Worm (Caenorhabditis elegans): Measurements from ENCODE around the gene str-250.

DNA sequence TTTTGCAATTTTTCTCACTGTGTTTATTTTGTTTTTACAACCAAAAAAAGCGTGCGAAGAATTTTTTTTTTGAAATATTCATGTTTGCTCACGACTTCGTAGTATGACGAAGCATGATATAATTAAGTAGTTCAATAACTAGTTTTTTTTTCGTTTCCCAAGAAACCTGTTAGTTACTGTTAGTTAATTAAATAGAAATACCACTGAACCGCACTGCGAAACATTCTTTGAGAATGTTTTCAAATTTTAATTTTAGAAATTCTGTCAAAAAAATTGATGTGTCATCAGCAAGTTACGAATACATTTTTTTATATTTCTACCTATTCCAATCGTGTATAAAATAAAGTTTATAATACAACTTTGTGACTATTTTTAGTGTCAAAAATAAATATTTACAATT, 8.0 kb downstream of the str-250 start, which contains the start of gene srxa-12:
- no peak for TF ChIP-seq snpc-4 (tag; optimal IDR thresholded peaks at IDR 0.05)
- no peak for TF ChIP-seq fkh-10 (GFP tag; optimal IDR thresholded peaks at IDR 0.05)
- no peak for TF ChIP-seq nhr-28 (tag; optimal IDR thresholded peaks at IDR 0.05)
- no peak for TF ChIP-seq lir-3 (tag; optimal IDR thresholded peaks at IDR 0.05)
- TF ChIP-seq nhr-25 (tag; optimal IDR thresholded peaks at IDR 0.05; ENCODE audit: borderline replicate concordance, insufficient read depth), result no peak
- no peak for TF ChIP-seq egl-27 (tag; optimal IDR thresholded peaks at IDR 0.05)
- TF ChIP-seq fos-1 (tag; optimal IDR thresholded peaks at IDR 0.05), result no peak
- TF ChIP-seq lin-1 (GFP tag; IDR thresholded peaks at IDR 0.05), result no peak
- no peak for TF ChIP-seq unc-130 (GFP tag; optimal IDR thresholded peaks at IDR 0.05)
- no peak for TF ChIP-seq unc-62 (GFP tag; optimal IDR thresholded peaks at IDR 0.05 in 1 of 2)
- no peak for TF ChIP-seq unc-62 (tag; optimal IDR thresholded peaks at IDR 0.05)
- no peak for TF ChIP-seq skn-1 (tag; optimal IDR thresholded peaks at IDR 0.05)
- TF ChIP-seq lin-13 (GFP tag; optimal IDR thresholded peaks at IDR 0.05), result no peak
- TF ChIP-seq nhr-6 (tag; optimal IDR thresholded peaks at IDR 0.05), result no peak
- no peak for TF ChIP-seq lin-38 (GFP tag; IDR thresholded peaks at IDR 0.05)
